Fruit fly (Drosophila melanogaster) whole organism, embryonic: Measurements from ENCODE around the gene Pcd.

Source experiments
- Abd-B ChIP-seq: fragments of 200-800 bp; sonication (Bioruptor generic); optimal IDR thresholded peaks from 2 replicates; lab custom pipeline; 2018; ENCODE audit warnings: missing biosample characterization, mild to moderate bottlenecking, missing genetic modification characterization, moderate library complexity
- Blimp-1 ChIP-seq: fragments of 200-800 bp; sonication (Bioruptor generic); optimal IDR thresholded peaks from 3 replicates; lab custom pipeline; 2018; ENCODE audit warnings: missing biosample characterization, missing genetic modification characterization, mild to moderate bottlenecking, moderate library complexity, missing genetic modification reagents
- C15 ChIP-seq: fragments of 200-800 bp; sonication (Bioruptor generic); IDR thresholded peaks from 3 replicates; pipeline ENCODE4 v1.3.6; 2022; ENCODE audit warnings: missing biosample characterization, missing genetic modification characterization
- CG10321 ChIP-seq: fragments of 200-800 bp; sonication (Bioruptor generic); IDR thresholded peaks from 2 replicates; pipeline ENCODE4 v1.3.6; 2022; ENCODE audit warnings: missing biosample characterization, missing genetic modification characterization
- CG10959 ChIP-seq: fragments of 200-800 bp; sonication (Bioruptor generic); IDR thresholded peaks from 2 replicates; pipeline ENCODE4 v1.3.6; 2022; ENCODE audit warnings: missing biosample characterization, missing genetic modification characterization
- CG12155 ChIP-seq: fragments of 200-800 bp; sonication (Bioruptor generic); optimal IDR thresholded peaks from 3 replicates; lab custom pipeline; 2016; ENCODE audit warnings: missing biosample characterization, missing genetic modification characterization
- CG12391 ChIP-seq: fragments of 200-800 bp; sonication (Bioruptor generic); optimal IDR thresholded peaks from 3 replicates; lab custom pipeline; 2018; ENCODE audit warnings: missing biosample characterization, mild to moderate bottlenecking, missing genetic modification characterization, moderate library complexity
- CG14050 ChIP-seq: fragments of 200-800 bp; sonication (Bioruptor generic); IDR thresholded peaks from 3 replicates; pipeline ENCODE4 v1.3.6; 2022; ENCODE audit warnings: missing biosample characterization, missing genetic modification characterization
- CG17328 ChIP-seq: fragments of 200-800 bp; sonication (Bioruptor generic); IDR thresholded peaks from 2 replicates; pipeline ENCODE4 v1.3.6; 2022; ENCODE audit warnings: missing biosample characterization, missing genetic modification characterization
- CG17359 ChIP-seq: fragments of 200-800 bp; sonication (Bioruptor generic); optimal IDR thresholded peaks from 3 replicates; lab custom pipeline; 2018; ENCODE audit warnings: missing biosample characterization, mild to moderate bottlenecking, missing genetic modification characterization, moderate library complexity
- CG17568 ChIP-seq: fragments of 200-800 bp; sonication (Bioruptor generic); optimal IDR thresholded peaks from 2 replicates; lab custom pipeline; 2018; ENCODE audit warnings: missing biosample characterization, mild to moderate bottlenecking, missing genetic modification characterization, moderate library complexity
- CG2116 ChIP-seq: fragments of 200-800 bp; sonication (Bioruptor generic); optimal IDR thresholded peaks from 3 replicates; lab custom pipeline; 2018; ENCODE audit warnings: missing biosample characterization, mild to moderate bottlenecking, missing genetic modification characterization
- CG2129 ChIP-seq: fragments of 200-800 bp; sonication (Bioruptor generic); IDR thresholded peaks from 2 replicates; pipeline ENCODE4 v1.3.6; 2022; ENCODE audit warnings: missing biosample characterization, missing genetic modification characterization; ENCODE audit not compliant: partially characterized antibody
- CG2712 ChIP-seq: fragments of 200-800 bp; optimal IDR thresholded peaks from 3 replicates; lab custom pipeline; 2019; ENCODE audit warnings: missing biosample characterization, mild to moderate bottlenecking, missing genetic modification characterization, moderate library complexity
- CG30431 ChIP-seq: fragments of 200-800 bp; sonication (Bioruptor generic); optimal IDR thresholded peaks from 2 replicates; lab custom pipeline; 2017; ENCODE audit warnings: missing biosample characterization, missing genetic modification characterization
- CG32532 ChIP-seq: fragments of 200-800 bp; sonication (Bioruptor generic); IDR thresholded peaks from 2 replicates; pipeline ENCODE4 v1.3.6; 2022; ENCODE audit warnings: missing biosample characterization, missing genetic modification characterization
- CG4282 ChIP-seq: fragments of 200-800 bp; sonication (Bioruptor generic); optimal IDR thresholded peaks from 2 replicates; lab custom pipeline; 2016; ENCODE audit warnings: missing biosample characterization, missing genetic modification characterization
- CG4424 ChIP-seq: fragments of 200-800 bp; sonication (Bioruptor generic); optimal IDR thresholded peaks from 3 replicates; lab custom pipeline; 2016; ENCODE audit warnings: missing biosample characterization, missing genetic modification characterization
- CG7372 ChIP-seq: fragments of 200-800 bp; sonication (Bioruptor generic); IDR thresholded peaks from 2 replicates; pipeline ENCODE4 v1.3.6; 2022; ENCODE audit warnings: missing biosample characterization, missing genetic modification characterization
- CG7963 ChIP-seq: fragments of 200-800 bp; sonication (Bioruptor generic); IDR thresholded peaks from 3 replicates; pipeline ENCODE4 v1.3.6; 2022; ENCODE audit warnings: missing biosample characterization, missing genetic modification characterization; ENCODE audit not compliant: partially characterized antibody
- CG9727 ChIP-seq: fragments of 200-800 bp; sonication (Bioruptor generic); optimal IDR thresholded peaks from 3 replicates; lab custom pipeline; 2017; ENCODE audit warnings: missing biosample characterization, mild to moderate bottlenecking, missing genetic modification characterization
- CG9932 ChIP-seq: fragments of 200-800 bp; sonication (Bioruptor generic); IDR thresholded peaks from 2 replicates; pipeline ENCODE4 v1.3.6; 2022; ENCODE audit warnings: missing biosample characterization, missing genetic modification characterization
- Chrac-16 ChIP-seq: fragments of 200-800 bp; sonication (Bioruptor generic); optimal IDR thresholded peaks from 3 replicates; lab custom pipeline; 2016; ENCODE audit warnings: missing biosample characterization, missing genetic modification characterization
- Ets97D ChIP-seq: fragments of 200-800 bp; sonication (Bioruptor generic); optimal IDR thresholded peaks from 3 replicates; lab custom pipeline; 2016; ENCODE audit warnings: missing biosample characterization, missing genetic modification characterization
- NfI ChIP-seq: fragments of 200-800 bp; sonication (Bioruptor generic); optimal IDR thresholded peaks from 3 replicates; lab custom pipeline; 2018; ENCODE audit warnings: missing biosample characterization, mild to moderate bottlenecking, missing genetic modification characterization, moderate library complexity
- PHDP ChIP-seq: fragments of 200-800 bp; sonication (Bioruptor generic); optimal IDR thresholded peaks from 3 replicates; lab custom pipeline; 2018; ENCODE audit warnings: missing biosample characterization, mild to moderate bottlenecking, missing genetic modification characterization, moderate library complexity
- Six4 ChIP-seq: fragments of 200-800 bp; sonication (Bioruptor generic); optimal IDR thresholded peaks from 2 replicates; lab custom pipeline; 2016; ENCODE audit warnings: missing biosample characterization, missing genetic modification characterization
- Tbp ChIP-seq: fragments of >200 bp; optimal IDR thresholded peaks from 2 replicates; lab custom pipeline; 2018; ENCODE audit warnings: missing biosample characterization, missing genetic modification characterization
- bigmax ChIP-seq: fragments of 200-800 bp; sonication (Bioruptor generic); optimal IDR thresholded peaks from 2 replicates; lab custom pipeline; 2018; ENCODE audit warnings: missing biosample characterization, mild to moderate bottlenecking, missing genetic modification characterization
- caup ChIP-seq: fragments of 200-800 bp; sonication (Bioruptor generic); optimal IDR thresholded peaks from 3 replicates; lab custom pipeline; 2017; ENCODE audit warnings: missing biosample characterization, mild to moderate bottlenecking, missing genetic modification characterization, moderate library complexity; ENCODE audit not compliant: severe bottlenecking
- disco-r ChIP-seq: fragments of 200-800 bp; sonication (Bioruptor generic); optimal IDR thresholded peaks from 2 replicates; lab custom pipeline; 2016; ENCODE audit warnings: missing biosample characterization, missing genetic modification characterization
- dmrt11E ChIP-seq: fragments of 200-800 bp; sonication (Bioruptor generic); optimal IDR thresholded peaks from 3 replicates; lab custom pipeline; 2018; ENCODE audit warnings: missing biosample characterization, mild to moderate bottlenecking, missing genetic modification characterization, moderate library complexity
- dpn ChIP-seq, 2 experiments: fragments of 200-800 bp; sonication (Bioruptor generic); optimal IDR thresholded peaks; 3 replicates each; lab custom pipeline; 2016; ENCODE audit warnings: missing biosample characterization in 2 of 2, missing genetic modification characterization in 2 of 2
- esg ChIP-seq: fragments of 200-800 bp; sonication (Bioruptor generic); conservative IDR thresholded peaks from 2 replicates; pipeline ENCODE4 v1.3.6; 2022; ENCODE audit warnings: missing biosample characterization, missing genetic modification characterization
- gcm ChIP-seq: fragments of 200-800 bp; sonication (Bioruptor generic); optimal IDR thresholded peaks from 2 replicates; lab custom pipeline; 2019; ENCODE audit warnings: missing biosample characterization, mild to moderate bottlenecking, missing genetic modification characterization, moderate library complexity
- gem ChIP-seq: fragments of 200-800 bp; sonication (Bioruptor generic); optimal IDR thresholded peaks from 2 replicates; lab custom pipeline; 2019; ENCODE audit warnings: missing biosample characterization, mild to moderate bottlenecking, missing genetic modification characterization, moderate library complexity
- hb ChIP-seq: fragments of 200-800 bp; sonication (Bioruptor generic); IDR thresholded peaks from 3 replicates; pipeline ENCODE4 v1.3.6; 2022; ENCODE audit warnings: missing biosample characterization, missing genetic modification characterization; ENCODE audit not compliant: partially characterized antibody
- mld ChIP-seq: fragments of 200-800 bp; sonication (Bioruptor generic); IDR thresholded peaks from 3 replicates; pipeline ENCODE4 v1.3.6; 2022; ENCODE audit warnings: missing biosample characterization, missing genetic modification characterization; ENCODE audit not compliant: partially characterized antibody
- p53 ChIP-seq: fragments of 200-800 bp; sonication (Bioruptor generic); optimal IDR thresholded peaks from 2 replicates; lab custom pipeline; 2016; ENCODE audit warnings: missing biosample characterization, missing genetic modification characterization
- pum ChIP-seq: fragments of 200-800 bp; sonication (Bioruptor generic); optimal IDR thresholded peaks from 2 replicates; lab custom pipeline; 2016; ENCODE audit warnings: missing biosample characterization, missing genetic modification characterization
- ranshi ChIP-seq: fragments of 200-800 bp; sonication (Bioruptor generic); IDR thresholded peaks from 2 replicates; pipeline ENCODE4 v1.3.6; 2022; ENCODE audit warnings: missing biosample characterization, missing genetic modification characterization
- sc ChIP-seq, 3 experiments: fragments of >200 bp in 2 of 3; fragments of 200-800 bp in 1 of 3; sonication (Bioruptor generic) in 1 of 3; optimal IDR thresholded peaks; 2 replicates in 2 of 3; 3 replicates in 1 of 3; lab custom pipeline; 2017; ENCODE audit warnings: mild to moderate bottlenecking in 1 of 3, missing biosample characterization in 1 of 3, missing genetic modification characterization in 1 of 3, missing genetic modification reagents in 1 of 3
- sim ChIP-seq: fragments of 200-800 bp; sonication (Bioruptor generic); IDR thresholded peaks from 2 replicates; pipeline ENCODE4 v1.3.6; 2022; ENCODE audit warnings: missing biosample characterization, missing genetic modification characterization
- sr ChIP-seq: fragments of 200-800 bp; sonication (Bioruptor generic); IDR thresholded peaks from 3 replicates; pipeline ENCODE4 v1.3.6; 2022; ENCODE audit warnings: missing biosample characterization, missing genetic modification characterization
- ssp ChIP-seq: fragments of 200-800 bp; sonication (Bioruptor generic); IDR thresholded peaks from 2 replicates; pipeline ENCODE4 v1.3.6; 2022; ENCODE audit warnings: missing biosample characterization, missing genetic modification characterization
- tap ChIP-seq: fragments of 200-800 bp; optimal IDR thresholded peaks from 3 replicates; lab custom pipeline; 2019; ENCODE audit warnings: missing biosample characterization, mild to moderate bottlenecking, missing genetic modification characterization, moderate library complexity
- unc-4 ChIP-seq: fragments of 200-800 bp; sonication (Bioruptor generic); IDR thresholded peaks from 2 replicates; pipeline ENCODE4 v1.3.6; 2022; ENCODE audit warnings: missing biosample characterization, missing genetic modification characterization; ENCODE audit not compliant: partially characterized antibody
- unpg ChIP-seq: fragments of 200-800 bp; sonication (Bioruptor generic); optimal IDR thresholded peaks from 3 replicates; lab custom pipeline; 2018; ENCODE audit warnings: missing biosample characterization, mild to moderate bottlenecking, missing genetic modification characterization, moderate library complexity
- vnd ChIP-seq: fragments of 200-800 bp; sonication (Bioruptor generic); IDR thresholded peaks from 3 replicates; pipeline ENCODE4 v1.3.6; 2022; ENCODE audit warnings: missing biosample characterization, missing genetic modification characterization; ENCODE audit not compliant: partially characterized antibody
- zf30C ChIP-seq: fragments of 200-800 bp; sonication (Bioruptor generic); optimal IDR thresholded peaks from 3 replicates; lab custom pipeline; 2018; ENCODE audit warnings: missing biosample characterization, mild to moderate bottlenecking, missing genetic modification characterization

The Pcd gene

dm6 chr3R:29763154-29763553 lies 40.2 kb downstream of the Pcd start (continued):
- peak; percentile 15 for TF ChIP-seq CG30431 (GFP tag; lab: Kevin White, UChicago)
- TF ChIP-seq CG4282 (GFP tag; lab: Kevin White, UChicago): no peak
- TF ChIP-seq PHDP: peak; percentile 26
- TF ChIP-seq CG2129 (GFP tag; lab: Robert Waterston, UW): no peak
- peak; percentile 30; the same call in 1 of the 2 replicates for TF ChIP-seq ranshi (GFP tag; lab: Robert Waterston, UW)
- peak; percentile 44 for TF ChIP-seq unpg
- TF ChIP-seq sr (GFP tag; lab: Robert Waterston, UW): no peak
- TF ChIP-seq caup (GFP tag; lab: Kevin White, UChicago): no peak
- no peak for TF ChIP-seq zf30C (GFP tag; lab: Kevin White, UChicago)
- TF ChIP-seq NfI (GFP tag; lab: Kevin White, UChicago): peak; percentile 16
- TF ChIP-seq CG17359 (tag; lab: Kevin White, UChicago): peak; percentile 40
- TF ChIP-seq ssp (GFP tag; lab: Robert Waterston, UW): no peak
- no peak for TF ChIP-seq Six4 (GFP tag; lab: Kevin White, UChicago)
- TF ChIP-seq Tbp (GFP tag; lab: Kevin White, UChicago): no peak
- TF ChIP-seq vnd (GFP tag; lab: Robert Waterston, UW): no peak
- no peak for TF ChIP-seq CG10959 (GFP tag; lab: Robert Waterston, UW)
- TF ChIP-seq gem: peak; percentile 60
- TF ChIP-seq Blimp-1 (GFP tag; lab: Kevin White, UChicago): peak; percentile 39
- TF ChIP-seq CG32532 (GFP tag; lab: Robert Waterston, UW): peak; percentile 50; the same call in 1 of the 2 replicates
- TF ChIP-seq CG7372 (GFP tag; lab: Robert Waterston, UW): no peak
- TF ChIP-seq CG17568: no peak
- TF ChIP-seq Chrac-16 (GFP tag; lab: Kevin White, UChicago): peak; percentile 26
- no peak for TF ChIP-seq CG7963 (GFP tag; lab: Robert Waterston, UW)
- no peak for TF ChIP-seq p53 (GFP tag; lab: Kevin White, UChicago)
- peak; percentile 42 for TF ChIP-seq CG2712 (tag; lab: Kevin White, UChicago)
- TF ChIP-seq CG4424 (GFP tag; lab: Kevin White, UChicago): peak; percentile 52
- peak; percentile 34 for TF ChIP-seq dmrt11E
- TF ChIP-seq pum (GFP tag; lab: Kevin White, UChicago): peak; percentile 6
- no peak for TF ChIP-seq disco-r (GFP tag; lab: Kevin White, UChicago)
- TF ChIP-seq CG14050 (GFP tag; lab: Robert Waterston, UW): no peak
- TF ChIP-seq dpn (GFP tag; optimal IDR thresholded peaks at IDR 0.05; lab: Kevin White, UChicago): peak; percentile 3 to 12
- TF ChIP-seq sim (GFP tag; lab: Robert Waterston, UW): no peak
- no peak for TF ChIP-seq unc-4 (GFP tag; lab: Robert Waterston, UW)
- TF ChIP-seq esg (GFP tag; lab: Robert Waterston, UW): peak; percentile 45
- 0 out of 2 replicates have a peak, but pooled peaks have one; percentile 28 for TF ChIP-seq CG17328 (GFP tag; lab: Robert Waterston, UW)
- TF ChIP-seq tap (tag; lab: Kevin White, UChicago): no peak
- TF ChIP-seq gcm (GFP tag; lab: Kevin White, UChicago): no peak
- no peak for TF ChIP-seq CG9932
- no peak for TF ChIP-seq CG12155 (GFP tag; lab: Kevin White, UChicago)
- TF ChIP-seq CG10321 (GFP tag; lab: Robert Waterston, UW): no peak
- TF ChIP-seq mld: no peak
- TF ChIP-seq hb (GFP tag; lab: Robert Waterston, UW): no peak
- TF ChIP-seq Abd-B (GFP tag; lab: Kevin White, UChicago): no peak
- no peak for TF ChIP-seq bigmax (GFP tag; lab: Kevin White, UChicago)
- peak; percentile 13 for TF ChIP-seq CG12391 (tag; lab: Kevin White, UChicago)
- TF ChIP-seq CG9727 (GFP tag; lab: Kevin White, UChicago): peak; percentile 17
- 0 out of 3 replicates have a peak, but pooled peaks have one; percentile 40 for TF ChIP-seq C15 (GFP tag; lab: Robert Waterston, UW)
- peak; percentile 4 for TF ChIP-seq Ets97D (GFP tag; lab: Kevin White, UChicago)
- TF ChIP-seq sc (optimal IDR thresholded peaks at IDR 0.05; lab: Kevin White, UChicago): no peak
- peak; percentile 2 for TF ChIP-seq sc (GFP tag; optimal IDR thresholded peaks at IDR 0.05; lab: Kevin White, UChicago)
- TF ChIP-seq CG2116 (GFP tag; lab: Kevin White, UChicago): no peak
